Fruit fly (Drosophila melanogaster): ENCODE data around the gene Swip-1.

DNA sequence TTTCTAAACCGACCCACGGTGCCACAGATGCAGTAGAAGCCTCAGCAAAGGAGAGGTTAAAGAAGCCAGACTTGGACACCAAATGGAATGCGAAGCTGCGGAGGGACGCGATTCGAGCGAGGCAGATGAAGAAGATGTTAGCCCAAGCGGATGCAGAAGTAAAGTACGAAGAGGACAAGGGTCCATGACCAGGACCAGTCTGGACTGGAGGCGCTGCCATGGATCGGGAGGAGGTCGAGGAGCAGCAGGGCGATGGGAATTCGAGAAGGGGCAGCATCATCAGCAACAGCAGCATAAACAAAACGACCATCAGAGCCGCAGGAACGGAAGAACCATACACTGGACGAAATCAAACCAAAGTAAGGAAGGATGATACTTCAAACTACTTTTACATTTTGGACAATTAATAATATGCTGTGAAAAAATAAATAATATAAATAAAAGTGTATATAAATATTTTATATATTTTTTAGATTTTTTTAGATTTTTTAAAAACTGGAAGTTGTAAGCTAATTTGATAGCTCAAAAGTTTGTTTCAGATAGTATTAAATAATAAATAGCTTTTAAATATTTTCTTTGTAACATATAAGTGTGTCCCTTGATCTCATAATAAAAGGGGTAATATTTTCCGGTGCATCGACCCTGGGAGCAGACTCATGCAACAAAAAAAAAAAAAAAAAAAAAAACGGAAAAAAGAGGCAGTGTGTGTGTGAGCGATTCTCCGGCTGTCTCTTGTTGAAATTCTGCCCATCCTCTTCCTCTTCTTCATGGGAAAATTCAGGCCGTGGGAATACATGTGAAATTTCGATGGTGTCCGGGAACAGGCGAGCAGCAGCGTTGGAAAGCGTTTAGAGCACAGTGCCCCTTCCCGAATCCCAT, 40.2 kb downstream of the Swip-1 start:
- TF ChIP-seq CG8478 (optimal IDR thresholded peaks at IDR 0.05) (no peak), Dll (optimal IDR thresholded peaks at IDR 0.05) (no peak), usp (GFP tag; optimal IDR thresholded peaks at IDR 0.05) (no peak)

Measured in whole organism.